Worm (Caenorhabditis elegans) whole organism, late embryonic: ENCODE measurements around the gene srx-50.
A peak's percentile ranks its signal among the peaks of the same experiment; 100 is the strongest.

Experiments used
- ceh-6 ChIP-seq: fragments of 200-800 bp; sonication (Bioruptor generic); optimal IDR thresholded peaks from 2 replicates; lab custom pipeline; 2018; ENCODE audit warnings: mild to moderate bottlenecking, missing genetic modification characterization, missing compliant biosample characterization
- elt-2 ChIP-seq: sonication (generic microtip); optimal IDR thresholded peaks from 2 replicates; lab custom pipeline; 2016; ENCODE audit warnings: missing genetic modification reagents, missing genetic modification characterization, missing compliant biosample characterization
- elt-4 ChIP-seq: sonication (generic microtip); optimal IDR thresholded peaks from 2 replicates; lab custom pipeline; 2016; ENCODE audit warnings: missing genetic modification characterization, missing compliant biosample characterization
- fkh-10 ChIP-seq: fragments of 150-350 bp; optimal IDR thresholded peaks from 2 replicates; lab custom pipeline; 2014; ENCODE audit warnings: missing biosample characterization, missing genetic modification reagents, missing genetic modification characterization
- hlh-6 ChIP-seq: sonication (generic microtip); optimal IDR thresholded peaks from 2 replicates; lab custom pipeline; 2016; ENCODE audit warnings: missing genotype, missing genetic modification characterization, missing compliant biosample characterization
- madf-2 ChIP-seq: sonication (generic microtip); optimal IDR thresholded peaks from 2 replicates; lab custom pipeline; 2017; ENCODE audit warnings: missing genetic modification characterization, missing compliant biosample characterization
- nhr-11 ChIP-seq: fragments of 150-350 bp; optimal IDR thresholded peaks from 2 replicates; lab custom pipeline; 2014; ENCODE audit warnings: missing biosample characterization, missing genetic modification characterization
- sox-2 ChIP-seq: fragments of 200-800 bp; sonication (Bioruptor generic); IDR thresholded peaks from 2 replicates; pipeline ENCODE4 v1.3.6; 2022; ENCODE audit warnings: missing genetic modification reagents, missing genetic modification characterization, missing compliant biosample characterization
- sox-4 ChIP-seq: sonication (generic microtip); optimal IDR thresholded peaks from 2 replicates; lab custom pipeline; 2017; ENCODE audit warnings: mild to moderate bottlenecking, missing genetic modification characterization, inconsistent platforms, missing compliant biosample characterization
- tbx-2 ChIP-seq: sonication (generic microtip); optimal IDR thresholded peaks from 2 replicates; lab custom pipeline; 2016; ENCODE audit warnings: missing genetic modification characterization, missing compliant biosample characterization
- unc-3 ChIP-seq, 2 experiments: fragments of 200-800 bp in 1 of 2; sonication (Bioruptor generic) in 1 of 2; sonication (generic microtip) in 1 of 2; conservative IDR thresholded peaks in 1 of 2; optimal IDR thresholded peaks in 1 of 2; 2 replicates each; pipeline versions ENCODE4 v1.3.6 to Lab custom; 2016 to 2022; ENCODE audit warnings: missing compliant biosample characterization in 2 of 2, missing genetic modification characterization in 2 of 2, missing genetic modification reagents in 1 of 2

DNA sequence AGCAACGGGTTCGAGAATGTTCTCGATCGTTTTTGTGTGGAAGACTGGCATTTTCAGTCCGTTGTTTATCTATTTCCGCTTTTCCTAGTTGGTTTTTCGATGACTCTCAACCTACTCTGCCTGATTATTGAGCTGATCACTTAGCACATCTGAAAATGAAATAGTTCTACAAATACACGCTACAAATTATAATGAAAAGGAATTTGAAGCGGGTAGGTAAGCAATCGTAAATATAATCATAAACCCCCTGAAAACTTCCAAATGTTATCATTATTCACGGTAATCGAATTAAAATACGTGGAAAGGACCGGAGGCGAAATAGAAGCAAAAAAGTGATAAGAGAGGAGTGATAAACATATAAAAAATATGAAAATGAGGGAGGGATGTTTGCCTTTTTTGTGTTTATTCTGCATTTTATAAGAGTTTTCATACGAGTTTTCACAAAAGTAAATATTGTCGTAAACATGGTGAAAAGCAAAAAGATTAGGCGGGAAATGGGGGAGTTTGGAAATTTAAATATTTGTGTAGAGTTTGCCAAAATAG lies 36.5 kb downstream of the srx-50 start, which contains the start of gene deb-1:
- TF ChIP-seq elt-2 (tag; lab: Kevin White, UChicago) (peak; percentile 8), madf-2 (no peak), hlh-6 (tag; lab: Kevin White, UChicago) (no peak), elt-4 (tag; lab: Kevin White, UChicago) (no peak), fkh-10 (GFP tag; lab: Kevin White, UChicago) (no peak), sox-4 (tag; lab: Kevin White, UChicago) (no peak), tbx-2 (tag; lab: Kevin White, UChicago) (no peak), unc-3 (GFP tag; conservative IDR thresholded peaks at IDR 0.05; lab: Robert Waterston, UW) (no peak), unc-3 (tag; optimal IDR thresholded peaks at IDR 0.05; lab: Kevin White, UChicago) (no peak), ceh-6 (GFP tag; lab: Kevin White, UChicago) (no peak), sox-2 (no peak), nhr-11 (tag; lab: Kevin White, UChicago) (no peak)
